Worm (Caenorhabditis elegans) whole organism, late embryonic: ENCODE data around the gene rps-24.
"Not testable (repeated sequence)": the region's sequence is repeated elsewhere in the genome, so short reads cannot be mapped to it uniquely, and the experiment has no call there.

ENCODE experiments used
- nhr-11 ChIP-seq: fragments of 150-350 bp; optimal IDR thresholded peaks from 2 replicates; lab custom pipeline; 2014; ENCODE audit warnings: missing biosample characterization, missing genetic modification characterization
- pha-4 ChIP-seq: fragments of 150-350 bp; optimal IDR thresholded peaks from 2 replicates; lab custom pipeline; 2018; ENCODE audit warnings: missing biosample characterization, missing genetic modification reagents, missing genetic modification characterization

ce11 chrIV:385150-385937 lies at the start of gene rps-24:
- not testable (repeated sequence) for TF ChIP-seq nhr-11 (tag; lab: Kevin White, UChicago); pha-4
